Fruit fly (Drosophila melanogaster): Measurements from ENCODE around the gene Cog4.
A peak's percentile ranks its signal among the peaks of the same experiment; 100 is the strongest.

Cog4 gene

DNA sequence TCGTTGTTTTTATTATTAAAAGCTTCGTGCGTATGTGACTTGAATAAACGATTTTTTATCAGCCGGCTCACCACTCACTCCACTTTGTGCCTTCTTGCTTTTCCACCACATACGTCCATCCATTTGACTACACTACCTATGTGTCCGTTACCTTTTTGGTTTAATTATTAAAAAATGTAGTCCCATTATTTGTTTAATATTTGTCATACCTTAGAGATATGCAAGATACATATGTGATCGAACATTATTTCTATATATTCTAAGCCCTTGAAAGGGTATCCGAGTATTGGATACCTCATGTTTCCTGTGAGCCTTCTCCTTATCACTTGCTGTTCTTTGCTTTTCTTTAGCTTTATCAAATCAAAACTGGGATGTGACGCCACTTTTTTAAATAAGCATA lies 30.8 kb upstream of the Cog4 start (continued):
- peak; percentile 71 to 84 for TF ChIP-seq ss (GFP tag; optimal IDR thresholded peaks at IDR 0.05)
- peak; percentile 62 for TF ChIP-seq Lpt (GFP tag; optimal IDR thresholded peaks at IDR 0.05)
- TF ChIP-seq CG7368 (GFP tag; optimal IDR thresholded peaks at IDR 0.05) = peak; percentile 79
- TF ChIP-seq CG10631 (GFP tag; optimal IDR thresholded peaks at IDR 0.05) = peak; percentile 76
- peak; percentile 83 for TF ChIP-seq achi (GFP tag; optimal IDR thresholded peaks at IDR 0.05)
- TF ChIP-seq dsx (GFP tag; optimal IDR thresholded peaks at IDR 0.05; ENCODE audit: poor library complexity, severe bottlenecking) = peak; percentile 86
- TF ChIP-seq pdm3 (GFP tag; optimal IDR thresholded peaks at IDR 0.05) = peak; percentile 89
- peak; percentile 61 for TF ChIP-seq Blimp-1 (GFP tag; optimal IDR thresholded peaks at IDR 0.05)
- peak; percentile 89 for TF ChIP-seq lz (GFP tag; optimal IDR thresholded peaks at IDR 0.05)
- TF ChIP-seq CG3032 (tag; optimal IDR thresholded peaks at IDR 0.05) = peak; percentile 84
- peak; percentile 85 for TF ChIP-seq CG11902 (GFP tag; optimal IDR thresholded peaks at IDR 0.05)
- peak; percentile 52 for TF ChIP-seq fd85E (GFP tag; optimal IDR thresholded peaks at IDR 0.05)
- TF ChIP-seq Hr38 (GFP tag; optimal IDR thresholded peaks at IDR 0.05) = no peak

DNA sequence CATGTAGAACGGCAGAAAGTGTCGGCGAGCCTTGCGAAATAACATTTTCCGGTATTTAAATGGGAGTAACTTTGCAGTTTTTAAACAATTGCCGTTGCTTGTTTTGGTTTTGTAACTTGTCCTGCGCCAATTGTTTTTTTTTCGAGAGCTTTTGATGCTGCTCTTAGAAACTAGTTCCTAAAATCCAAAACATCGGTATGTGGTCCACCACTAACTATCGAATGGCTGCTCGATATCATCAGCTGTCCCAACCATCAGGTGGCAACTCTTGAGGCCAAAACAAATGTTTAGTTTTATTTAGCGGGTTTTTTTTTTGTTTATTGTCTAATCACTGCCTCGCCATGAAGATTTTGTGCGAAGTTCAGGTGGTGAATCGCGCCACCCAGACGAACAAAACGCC lies 28.7 kb upstream of the Cog4 start, which contains the start of the genes Fatp1 and Lrr47:
Gene Fatp1 (minus strand): TSS at position 134 of the 400 bp plus-strand sequence.
Gene Lrr47 (plus strand): TSS at position 251 of the 400 bp plus-strand sequence.
- TF ChIP-seq fkh (GFP tag; optimal IDR thresholded peaks at IDR 0.05) (peak; percentile 36), CG6808 (GFP tag; optimal IDR thresholded peaks at IDR 0.05) (no peak), CG6163 (GFP tag; IDR thresholded peaks at IDR 0.05) (peak; percentile 27; the same call in 2 of the 3 replicates), Eip78C (GFP tag) (peak; percentile 1), topi (GFP tag; optimal IDR thresholded peaks at IDR 0.05) (no peak), esn (GFP tag; optimal IDR thresholded peaks at IDR 0.05) (peak; percentile 0)

DNA sequence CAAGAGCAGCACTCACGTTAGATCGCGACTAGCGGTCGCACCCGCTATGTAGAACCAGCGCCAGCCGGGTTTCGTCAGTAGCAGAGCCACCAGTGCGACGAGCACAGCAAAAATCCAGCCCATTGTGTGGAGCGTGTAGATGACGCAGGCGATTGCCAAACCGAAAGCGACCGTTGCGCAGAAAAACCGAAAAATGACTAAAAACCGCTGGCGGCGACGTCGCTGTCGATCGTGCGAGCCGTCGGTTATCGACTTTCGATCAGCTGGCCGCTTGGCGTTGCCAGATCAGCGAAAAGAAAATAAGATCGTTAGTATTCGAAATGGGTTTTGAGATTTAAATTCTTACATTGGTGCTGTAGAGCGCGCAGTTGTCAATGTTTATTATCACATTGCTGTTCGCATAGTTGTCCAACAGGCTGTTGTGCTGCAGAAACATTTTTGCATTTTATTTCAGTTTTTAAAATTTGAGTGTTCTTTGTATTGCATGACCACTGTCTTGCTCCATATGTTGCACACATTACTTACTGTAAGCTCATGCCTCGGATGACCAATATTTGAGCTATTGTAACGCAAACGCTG lies 28.1 kb upstream of the Cog4 start:
- TF ChIP-seq CG16779 (tag; optimal IDR thresholded peaks at IDR 0.05) (peak; percentile 20), CG10631 (GFP tag; optimal IDR thresholded peaks at IDR 0.05) (peak; percentile 9), CG6792 (GFP tag; optimal IDR thresholded peaks at IDR 0.05) (no peak), Met (GFP tag; optimal IDR thresholded peaks at IDR 0.05) (peak; percentile 18), esn (GFP tag; optimal IDR thresholded peaks at IDR 0.05) (peak; percentile 46), Smox (GFP tag; optimal IDR thresholded peaks at IDR 0.05) (peak; percentile 49), CG11762 (GFP tag; optimal IDR thresholded peaks at IDR 0.05; ENCODE audit: insufficient read depth) (peak; percentile 21), Sox102F (GFP tag; optimal IDR thresholded peaks at IDR 0.05) (no peak), CG10669 (GFP tag; optimal IDR thresholded peaks at IDR 0.05) (peak; percentile 16), CG9139 (GFP tag; optimal IDR thresholded peaks at IDR 0.05) (peak; percentile 26), Lpt (GFP tag; optimal IDR thresholded peaks at IDR 0.05) (peak; percentile 31), pdm3 (GFP tag; optimal IDR thresholded peaks at IDR 0.05) (peak; percentile 34), fkh (GFP tag; optimal IDR thresholded peaks at IDR 0.05) (no peak), Sox15 (GFP tag; optimal IDR thresholded peaks at IDR 0.05) (peak; percentile 43), salr (GFP tag; optimal IDR thresholded peaks at IDR 0.05) (peak in 1 of 2 experiments; percentile 10), topi (GFP tag; optimal IDR thresholded peaks at IDR 0.05) (peak; percentile 49), Eip93F (GFP tag; optimal IDR thresholded peaks at IDR 0.05) (peak; percentile 42), Ets21C (GFP tag; optimal IDR thresholded peaks at IDR 0.05) (no peak), CG3919 (GFP tag; optimal IDR thresholded peaks at IDR 0.05) (peak; percentile 63), acj6 (GFP tag; optimal IDR thresholded peaks at IDR 0.05) (peak; percentile 51), Eip78C (GFP tag) (peak; percentile 58), Sox14 (GFP tag; optimal IDR thresholded peaks at IDR 0.05) (peak; percentile 56), CG6808 (GFP tag; optimal IDR thresholded peaks at IDR 0.05) (peak; percentile 29), CG4318 (GFP tag; optimal IDR thresholded peaks at IDR 0.05) (no peak), CG8119 (GFP tag; IDR thresholded peaks at IDR 0.05) (no peak; the same call in 2 of the 3 replicates), Eip75B (GFP tag; optimal IDR thresholded peaks at IDR 0.05) (peak; percentile 37), Gug (GFP tag; IDR thresholded peaks at IDR 0.05) (no peak), CG7368 (GFP tag; optimal IDR thresholded peaks at IDR 0.05) (peak; percentile 61), Hr39 (GFP tag; optimal IDR thresholded peaks at IDR 0.05) (peak; percentile 34), vri (GFP tag; optimal IDR thresholded peaks at IDR 0.05) (peak; percentile 11), cyc (GFP tag; optimal IDR thresholded peaks at IDR 0.05) (peak; percentile 42), CG6854 (GFP tag; optimal IDR thresholded peaks at IDR 0.05) (peak; percentile 81), Hr4 (GFP tag; optimal IDR thresholded peaks at IDR 0.05) (peak; percentile 60), CG31627 (GFP tag; optimal IDR thresholded peaks at IDR 0.05) (peak; percentile 48), CG1621 (tag; optimal IDR thresholded peaks at IDR 0.05) (peak; percentile 18), Ets96B (tag; optimal IDR thresholded peaks at IDR 0.05) (peak; percentile 17)

Measured in whole organism, prepupa.